Worm (Caenorhabditis elegans): ENCODE data around the gene ugt-20.

ugt-20 gene

DNA sequence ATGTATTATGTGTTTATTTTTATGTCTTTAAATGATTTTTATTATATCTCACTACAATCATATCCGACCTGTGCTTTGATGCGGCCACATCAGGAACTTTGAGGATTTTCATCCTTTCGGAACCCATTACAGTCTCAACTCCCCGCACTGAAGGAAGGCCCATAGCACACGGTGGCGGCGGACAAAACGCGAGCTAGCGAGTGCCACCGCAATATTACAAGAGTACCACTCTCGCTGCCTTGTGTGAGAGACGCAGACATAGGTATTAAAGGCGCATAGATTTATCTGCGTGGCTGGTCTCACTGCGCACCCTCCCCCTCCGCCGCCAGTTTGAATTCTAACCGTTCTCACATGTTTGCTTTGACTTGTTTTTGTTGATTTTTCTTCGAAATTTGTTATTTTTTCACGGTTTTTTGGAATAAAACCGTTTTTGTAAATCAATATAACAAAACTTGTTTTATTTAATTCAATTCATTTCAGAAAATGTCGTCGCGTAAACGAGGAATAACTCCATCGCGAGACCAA, 34.4 kb upstream of the ugt-20 start, which contains the start of gene zen-4 (continued):
- TF ChIP-seq Y95B8A.8 (GFP tag; IDR thresholded peaks at IDR 0.05) (peak; percentile 83; the same call in 1 of the 2 replicates), nhr-80 (tag; optimal IDR thresholded peaks at IDR 0.05) (no peak), nhr-120 (GFP tag; IDR thresholded peaks at IDR 0.05) (no peak), F33H1.4 (GFP tag; IDR thresholded peaks at IDR 0.05) (peak; percentile 89), ztf-18 (tag; optimal IDR thresholded peaks at IDR 0.05) (peak; percentile 52), repo-1 (tag; optimal IDR thresholded peaks at IDR 0.05) (peak; percentile 82), sea-2 (GFP tag; IDR thresholded peaks at IDR 0.05) (no peak), zfh-2 (GFP tag; conservative IDR thresholded peaks at IDR 0.05) (no peak), cebp-1 (GFP tag; IDR thresholded peaks at IDR 0.05) (no peak), cebp-1 (tag; optimal IDR thresholded peaks at IDR 0.05) (peak; percentile 42), nhr-179 (tag; optimal IDR thresholded peaks at IDR 0.05) (no peak), tbp1 (GFP tag; optimal IDR thresholded peaks at IDR 0.05) (peak; percentile 82), attf-6 (GFP tag; IDR thresholded peaks at IDR 0.05) (peak; percentile 96), ceh-91 (GFP tag; IDR thresholded peaks at IDR 0.05) (peak; percentile 83), Y56A3A.18 (GFP tag; IDR thresholded peaks at IDR 0.05) (peak; percentile 80; the same call in 1 of the 2 replicates), F22D6.2 (tag; optimal IDR thresholded peaks at IDR 0.05) (no peak), dpl-1 (GFP tag; optimal IDR thresholded peaks at IDR 0.05) (peak; percentile 61), B0261.1 (tag; optimal IDR thresholded peaks at IDR 0.05) (no peak), egl-44 (GFP tag; IDR thresholded peaks at IDR 0.05) (no peak), D2030.7 (GFP tag; IDR thresholded peaks at IDR 0.05) (peak; percentile 95), F10E7.11 (tag; optimal IDR thresholded peaks at IDR 0.05) (no peak), F37B4.10 (GFP tag; IDR thresholded peaks at IDR 0.05) (no peak), madf-8 (GFP tag; conservative IDR thresholded peaks at IDR 0.05) (peak; percentile 75), B0035.1 (tag; optimal IDR thresholded peaks at IDR 0.05) (no peak), lsl-1 (GFP tag; optimal IDR thresholded peaks at IDR 0.05) (peak; percentile 86), ekl-4 (GFP tag; IDR thresholded peaks at IDR 0.05) (peak; percentile 92), aptf-2 (GFP tag; conservative IDR thresholded peaks at IDR 0.05) (0 out of 2 replicates have a peak, but pooled peaks have one; percentile 38), hrde-1 (tag; optimal IDR thresholded peaks at IDR 0.05; ENCODE audit: borderline replicate concordance) (peak; percentile 77), madf-10 (tag; optimal IDR thresholded peaks at IDR 0.05) (no peak), ztf-6 (GFP tag; IDR thresholded peaks at IDR 0.05) (no peak), akir-1 (GFP tag; optimal IDR thresholded peaks at IDR 0.05) (no peak), him-1 (tag; optimal IDR thresholded peaks at IDR 0.05) (peak; percentile 93), madf-3 (GFP tag; IDR thresholded peaks at IDR 0.05) (peak; percentile 84), Y67H2A.10 (GFP tag; conservative IDR thresholded peaks at IDR 0.05) (no peak), lin-35 (GFP tag; optimal IDR thresholded peaks at IDR 0.05) (no peak), T07F8.4 (tag; optimal IDR thresholded peaks at IDR 0.05) (peak; percentile 36), egrh-3 (GFP tag; IDR thresholded peaks at IDR 0.05) (peak; percentile 63), F55B11.4 (tag; optimal IDR thresholded peaks at IDR 0.05; ENCODE audit: borderline replicate concordance, insufficient read depth) (no peak), rcor-1 (GFP tag; IDR thresholded peaks at IDR 0.05) (peak; percentile 94), chd-7 (tag; optimal IDR thresholded peaks at IDR 0.05) (peak; percentile 5), zim-3 (tag; optimal IDR thresholded peaks at IDR 0.05) (no peak), lin-54 (GFP tag; optimal IDR thresholded peaks at IDR 0.05) (peak; percentile 92), hlh-12 (tag; optimal IDR thresholded peaks at IDR 0.05) (no peak), ztf-26 (tag; optimal IDR thresholded peaks at IDR 0.05) (no peak), aptf-3 (GFP tag; IDR thresholded peaks at IDR 0.05) (0 out of 2 replicates have a peak, but pooled peaks have one; percentile 51), lir-1 (GFP tag; conservative IDR thresholded peaks at IDR 0.05) (no peak), hlh-26 (GFP tag; conservative IDR thresholded peaks at IDR 0.05) (no peak), F52B5.7 (tag; optimal IDR thresholded peaks at IDR 0.05) (no peak), ztf-25 (GFP tag; IDR thresholded peaks at IDR 0.05) (no peak)
